Worm (Caenorhabditis elegans) whole organism, L1 larva: ENCODE results near the gene Y22F5A.11.

Source experiments
- F16B12.6 ChIP-seq: fragments of 150-350 bp; optimal IDR thresholded peaks from 2 replicates; lab custom pipeline; 2014; ENCODE audit warnings: missing biosample characterization, missing genetic modification characterization
- Y116A8C.19 ChIP-seq: sonication (generic microtip); optimal IDR thresholded peaks from 2 replicates; lab custom pipeline; 2016; ENCODE audit warnings: missing compliant biosample characterization, missing genetic modification characterization, borderline replicate concordance
- aha-1 ChIP-seq: fragments of 150-350 bp; optimal IDR thresholded peaks from 2 replicates; lab custom pipeline; 2014; ENCODE audit warnings: missing biosample characterization, missing genetic modification characterization
- alr-1 ChIP-seq: fragments of 200-800 bp; sonication (Bioruptor generic); optimal IDR thresholded peaks from 2 replicates; lab custom pipeline; 2018; ENCODE audit warnings: borderline replicate concordance, mild to moderate bottlenecking, missing genetic modification characterization, missing compliant biosample characterization
- blmp-1 ChIP-seq: fragments of 150-350 bp; optimal IDR thresholded peaks from 2 replicates; lab custom pipeline; 2014; ENCODE audit warnings: missing biosample characterization, missing genetic modification characterization
- ceh-63 ChIP-seq: fragments of 200-800 bp; sonication (Bioruptor generic); optimal IDR thresholded peaks from 2 replicates; lab custom pipeline; 2018; ENCODE audit warnings: mild to moderate bottlenecking, missing genetic modification characterization, missing compliant biosample characterization
- ceh-82 ChIP-seq, 3 experiments: fragments of 150-350 bp in 1 of 3; sonication (generic microtip) in 2 of 3; optimal IDR thresholded peaks; 2 replicates each; lab custom pipeline; 2014 to 2017; ENCODE audit warnings: missing biosample characterization in 3 of 3, missing genetic modification characterization in 3 of 3
- dpl-1 ChIP-seq, 3 experiments: fragments of 150-350 bp in 2 of 3; sonication (generic microtip) in 1 of 3; optimal IDR thresholded peaks; 2 replicates each; lab custom pipeline; 2014 to 2017; ENCODE audit warnings: missing biosample characterization in 3 of 3, missing genetic modification characterization in 3 of 3, missing genetic modification reagents in 3 of 3
- dsc-1 ChIP-seq: sonication (generic microtip); optimal IDR thresholded peaks from 2 replicates; lab custom pipeline; 2016; ENCODE audit warnings: mild to moderate bottlenecking, missing genetic modification characterization, missing compliant biosample characterization
- efl-1 ChIP-seq, 4 experiments: fragments of 150-350 bp; optimal IDR thresholded peaks in 3 of 4; peaks in 1 of 4; 1 replicate in 1 of 4; 2 replicates in 3 of 4; lab custom pipeline; 2014; ENCODE audit warnings: missing biosample characterization in 2 of 4, missing genetic modification characterization in 2 of 4, missing genetic modification reagents in 2 of 4
- fkh-4 ChIP-seq: sonication (generic microtip); optimal IDR thresholded peaks from 2 replicates; lab custom pipeline; 2016; ENCODE audit warnings: missing compliant biosample characterization, missing genetic modification characterization, borderline replicate concordance
- fkh-8 ChIP-seq: sonication (generic microtip); optimal IDR thresholded peaks from 2 replicates; lab custom pipeline; 2016; ENCODE audit warnings: mild to moderate bottlenecking, missing genetic modification characterization, missing compliant biosample characterization
- hlh-17 ChIP-seq: fragments of 200-800 bp; sonication (Bioruptor generic); optimal IDR thresholded peaks from 2 replicates; lab custom pipeline; 2018; ENCODE audit warnings: missing genetic modification characterization, mild to moderate bottlenecking, missing compliant biosample characterization, moderate library complexity, borderline replicate concordance
- hlh-4 ChIP-seq: sonication (generic microtip); optimal IDR thresholded peaks from 2 replicates; lab custom pipeline; 2016; ENCODE audit warnings: mild to moderate bottlenecking, missing genetic modification characterization, missing compliant biosample characterization
- jun-1 ChIP-seq: fragments of 150-350 bp; optimal IDR thresholded peaks from 2 replicates; lab custom pipeline; 2014; ENCODE audit warnings: missing biosample characterization, missing genetic modification reagents, missing genetic modification characterization
- lin-13 ChIP-seq: fragments of 150-350 bp; optimal IDR thresholded peaks from 2 replicates; lab custom pipeline; 2014; ENCODE audit warnings: missing biosample characterization, missing genetic modification reagents, missing genetic modification characterization
- lin-14 ChIP-seq: fragments of 200-800 bp; sonication (Bioruptor generic); optimal IDR thresholded peaks from 2 replicates; lab custom pipeline; 2018; ENCODE audit warnings: mild to moderate bottlenecking, missing genetic modification characterization, moderate library complexity, missing compliant biosample characterization
- lin-39 ChIP-seq: fragments of 150-350 bp; optimal IDR thresholded peaks from 2 replicates; lab custom pipeline; 2014; ENCODE audit warnings: missing biosample characterization, missing genetic modification reagents, missing genetic modification characterization
- lir-3 ChIP-seq: sonication (generic microtip); optimal IDR thresholded peaks from 2 replicates; lab custom pipeline; 2016; ENCODE audit warnings: mild to moderate bottlenecking, missing genetic modification characterization, moderate library complexity, missing compliant biosample characterization; ENCODE audit not compliant: poor library complexity
- mdl-1 ChIP-seq, 2 experiments: fragments of 150-350 bp; optimal IDR thresholded peaks; 2 replicates each; lab custom pipeline; 2014 to 2017; ENCODE audit warnings: missing biosample characterization in 2 of 2, missing genetic modification characterization in 2 of 2, inconsistent platforms in 1 of 2
- mep-1 ChIP-seq: fragments of 150-350 bp; optimal IDR thresholded peaks from 2 replicates; lab custom pipeline; 2014; ENCODE audit warnings: missing biosample characterization, missing genetic modification characterization
- nhr-11 ChIP-seq: fragments of 150-350 bp; optimal IDR thresholded peaks from 2 replicates; lab custom pipeline; 2014; ENCODE audit warnings: missing biosample characterization, missing genetic modification characterization
- nhr-19 ChIP-seq: fragments of 200-800 bp; sonication (Bioruptor generic); conservative IDR thresholded peaks from 2 replicates; pipeline ENCODE4 v1.3.6; 2022; ENCODE audit warnings: missing genetic modification characterization, missing compliant biosample characterization
- nhr-20 ChIP-seq: sonication (generic microtip); optimal IDR thresholded peaks from 2 replicates; lab custom pipeline; 2016; ENCODE audit warnings: mild to moderate bottlenecking, missing genetic modification characterization, missing compliant biosample characterization
- nhr-237 ChIP-seq: fragments of 150-350 bp; optimal IDR thresholded peaks from 2 replicates; lab custom pipeline; 2014; ENCODE audit warnings: missing biosample characterization, missing genetic modification characterization
- nhr-47 ChIP-seq: sonication (generic microtip); optimal IDR thresholded peaks from 2 replicates; lab custom pipeline; 2016; ENCODE audit warnings: mild to moderate bottlenecking, missing genetic modification characterization, moderate library complexity, missing compliant biosample characterization
- nhr-76 ChIP-seq: sonication (generic microtip); optimal IDR thresholded peaks from 2 replicates; lab custom pipeline; 2017; ENCODE audit warnings: missing biosample characterization, missing genetic modification characterization
- pag-3 ChIP-seq: sonication (generic microtip); optimal IDR thresholded peaks from 2 replicates; lab custom pipeline; 2017; ENCODE audit warnings: missing genetic modification characterization, mild to moderate bottlenecking, missing compliant biosample characterization, antibody characterized with exemption, borderline replicate concordance; ENCODE audit not compliant: insufficient read depth
- pax-3 ChIP-seq: fragments of 200-800 bp; sonication (Bioruptor generic); optimal IDR thresholded peaks from 2 replicates; lab custom pipeline; 2018; ENCODE audit warnings: mild to moderate bottlenecking, missing genetic modification characterization, moderate library complexity, missing compliant biosample characterization
- pqm-1 ChIP-seq: sonication (generic microtip); optimal IDR thresholded peaks from 3 replicates; lab custom pipeline; 2017; ENCODE audit warnings: missing biosample characterization, missing genetic modification characterization
- rnt-1 ChIP-seq: sonication (generic microtip); optimal IDR thresholded peaks from 2 replicates; lab custom pipeline; 2016; ENCODE audit warnings: mild to moderate bottlenecking, missing genetic modification characterization, moderate library complexity, missing compliant biosample characterization
- sup-37 ChIP-seq: fragments of 200-800 bp; sonication (Bioruptor generic); optimal IDR thresholded peaks from 2 replicates; lab custom pipeline; 2018; ENCODE audit warnings: mild to moderate bottlenecking, missing genetic modification characterization, missing compliant biosample characterization
- swsn-7 ChIP-seq: sonication (generic microtip); optimal IDR thresholded peaks from 2 replicates; lab custom pipeline; 2016; ENCODE audit warnings: missing genetic modification characterization, missing compliant biosample characterization
- tbx-2 ChIP-seq: sonication (generic microtip); optimal IDR thresholded peaks from 2 replicates; lab custom pipeline; 2016; ENCODE audit warnings: missing genetic modification characterization, missing compliant biosample characterization
- tlp-1 ChIP-seq: fragments of 150-350 bp; optimal IDR thresholded peaks from 2 replicates; lab custom pipeline; 2014; ENCODE audit warnings: missing biosample characterization, missing genetic modification characterization
- unc-62 ChIP-seq: fragments of 150-350 bp; optimal IDR thresholded peaks from 2 replicates; lab custom pipeline; 2014; ENCODE audit warnings: missing biosample characterization, missing genetic modification reagents, missing genetic modification characterization
- unc-86 ChIP-seq: sonication (generic microtip); optimal IDR thresholded peaks from 2 replicates; lab custom pipeline; 2016; ENCODE audit warnings: missing genetic modification characterization, missing compliant biosample characterization
- xbp-1 ChIP-seq: sonication (generic microtip); optimal IDR thresholded peaks from 2 replicates; lab custom pipeline; 2016; ENCODE audit warnings: missing genetic modification characterization, missing compliant biosample characterization

The Y22F5A.11 gene

DNA sequence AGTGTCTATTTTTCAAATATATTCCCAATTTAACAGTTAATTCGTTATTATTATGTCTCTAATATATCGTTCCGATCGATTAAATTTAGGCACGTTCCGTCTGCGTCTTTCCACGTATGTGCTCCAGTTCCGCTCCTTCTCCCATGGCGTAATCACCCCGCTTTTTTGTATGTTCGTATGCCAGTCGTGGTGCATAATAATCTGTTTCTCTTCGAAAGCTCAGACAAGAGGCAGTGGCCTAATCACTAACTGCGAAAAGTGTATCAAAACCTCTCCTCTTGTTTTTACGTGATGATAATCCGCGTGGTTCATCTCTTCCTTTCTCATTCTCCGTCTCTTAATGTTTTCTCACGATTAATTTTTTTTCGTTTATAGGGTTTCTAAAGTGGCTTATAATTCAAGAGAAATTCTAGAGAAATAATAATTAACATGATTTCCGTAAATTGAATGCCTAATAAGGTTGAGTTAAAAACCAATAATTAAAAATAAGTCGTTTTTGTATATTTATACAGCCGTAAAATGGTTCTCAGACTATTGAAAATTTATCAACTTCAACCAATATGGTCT is 27.7 kb downstream of the Y22F5A.11 start (continued):
- TF ChIP-seq xbp-1 (tag; lab: Kevin White, UChicago), result no peak
- TF ChIP-seq Y116A8C.19 (tag; lab: Kevin White, UChicago), result no peak
- peak; percentile 17 for TF ChIP-seq pax-3 (tag; lab: Kevin White, UChicago)
- no peak for TF ChIP-seq mep-1
- TF ChIP-seq lin-13 (GFP tag; lab: Kevin White, UChicago), result no peak
- peak; percentile 46 for TF ChIP-seq fkh-8 (tag; lab: Kevin White, UChicago)
- peak; percentile 31 for TF ChIP-seq nhr-47 (tag; lab: Kevin White, UChicago)
- no peak for TF ChIP-seq F16B12.6
- TF ChIP-seq pqm-1 (tag; lab: Kevin White, UChicago), result no peak
- TF ChIP-seq jun-1 (tag; lab: Kevin White, UChicago), result no peak
- TF ChIP-seq nhr-20 (tag; lab: Kevin White, UChicago), result no peak
- TF ChIP-seq hlh-17 (GFP tag; lab: Kevin White, UChicago), result no peak
- TF ChIP-seq lin-14 (GFP tag; lab: Kevin White, UChicago), result peak; percentile 58
- no peak for TF ChIP-seq tbx-2
- no peak for TF ChIP-seq rnt-1 (tag; lab: Kevin White, UChicago)
- no peak for TF ChIP-seq unc-62 (GFP tag; lab: Kevin White, UChicago)
- no peak for TF ChIP-seq aha-1 (tag; lab: Kevin White, UChicago)
- TF ChIP-seq blmp-1 (tag; lab: Kevin White, UChicago), result no peak
- TF ChIP-seq nhr-76 (tag; lab: Kevin White, UChicago), result no peak

DNA sequence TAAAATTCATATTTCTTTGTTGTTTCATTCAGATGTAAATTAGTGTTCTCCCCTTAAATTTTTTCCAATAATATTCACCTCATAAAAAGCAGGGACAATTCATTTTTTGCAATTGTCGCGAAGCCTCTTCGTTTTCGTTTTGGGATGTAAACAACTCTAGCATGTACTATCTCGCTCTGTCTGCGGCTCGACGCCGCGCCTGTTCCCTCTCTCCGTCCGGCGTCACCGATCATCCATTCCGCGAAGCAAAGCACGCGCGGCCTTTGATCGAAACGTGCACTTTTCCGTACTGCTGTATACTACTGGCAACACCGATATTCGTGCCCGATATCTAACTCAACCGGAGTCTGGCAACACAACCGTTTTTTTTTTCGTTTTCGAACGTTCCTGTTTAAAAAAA is 28.5 kb downstream of the Y22F5A.11 start:
- TF ChIP-seq lin-14 (GFP tag; lab: Kevin White, UChicago) (peak; percentile 22), ceh-63 (GFP tag; lab: Kevin White, UChicago) (no peak), rnt-1 (tag; lab: Kevin White, UChicago) (peak; percentile 37), dpl-1 (GFP tag; optimal IDR thresholded peaks at IDR 0.05; lab: Kevin White, UChicago) (no peak), blmp-1 (tag; lab: Kevin White, UChicago) (peak; percentile 8), sup-37 (no peak), tlp-1 (tag; lab: Kevin White, UChicago) (no peak), efl-1 (optimal IDR thresholded peaks at IDR 0.05; lab: Kevin White, UChicago) (no peak), efl-1 (GFP tag; optimal IDR thresholded peaks at IDR 0.05 in 1 of 2; lab: Kevin White, UChicago) (no peak), lin-39 (no peak), fkh-4 (tag; lab: Kevin White, UChicago) (no peak), nhr-11 (no peak), hlh-17 (GFP tag; lab: Kevin White, UChicago) (no peak), tbx-2 (no peak), unc-86 (tag; lab: Kevin White, UChicago) (no peak), ceh-82 (tag; optimal IDR thresholded peaks at IDR 0.05; lab: Kevin White, UChicago) (no peak), pag-3 (tag; lab: Kevin White, UChicago) (no peak), dsc-1 (tag; lab: Kevin White, UChicago) (no peak), pax-3 (tag; lab: Kevin White, UChicago) (no peak), swsn-7 (no peak), nhr-19 (GFP tag; lab: Robert Waterston, UW) (peak; percentile 38), jun-1 (tag; lab: Kevin White, UChicago) (no peak), nhr-76 (tag; lab: Kevin White, UChicago) (no peak), hlh-4 (no peak), lir-3 (no peak), unc-62 (GFP tag; lab: Kevin White, UChicago) (no peak), nhr-237 (no peak), mdl-1 (tag; optimal IDR thresholded peaks at IDR 0.05; lab: Kevin White, UChicago) (peak in 1 of 2 experiments; percentile 17), alr-1 (no peak)
